Fruit fly (Drosophila melanogaster) whole organism, embryonic: ENCODE data around the gene fz.

ENCODE experiments used
- Ada2b ChIP-seq: fragments of 200-800 bp; sonication (Bioruptor generic); IDR thresholded peaks from 2 replicates; pipeline ENCODE4 v1.3.6; 2022; ENCODE audit warnings: missing biosample characterization, missing genetic modification characterization
- Antp ChIP-seq: fragments of 200-800 bp; sonication (Bioruptor generic); optimal IDR thresholded peaks from 3 replicates; lab custom pipeline; 2016; ENCODE audit warnings: missing biosample characterization, missing genetic modification characterization
- Asciz ChIP-seq: fragments of 200-800 bp; sonication (Bioruptor generic); optimal IDR thresholded peaks from 2 replicates; lab custom pipeline; 2017; ENCODE audit warnings: missing biosample characterization, mild to moderate bottlenecking, missing genetic modification characterization, missing genetic modification reagents
- Bgb ChIP-seq: fragments of 200-800 bp; sonication (Bioruptor generic); IDR thresholded peaks from 2 replicates; pipeline ENCODE4 v1.3.6; 2022; ENCODE audit warnings: missing biosample characterization, missing genetic modification characterization; ENCODE audit not compliant: partially characterized antibody
- Bteb2 ChIP-seq: fragments of 200-800 bp; sonication (Bioruptor generic); optimal IDR thresholded peaks from 2 replicates; lab custom pipeline; 2016; ENCODE audit warnings: missing biosample characterization, missing genetic modification characterization
- CG10462 ChIP-seq: fragments of 200-800 bp; sonication (Bioruptor generic); optimal IDR thresholded peaks from 2 replicates; lab custom pipeline; 2016; ENCODE audit warnings: missing biosample characterization, missing genetic modification characterization
- CG12155 ChIP-seq: fragments of 200-800 bp; sonication (Bioruptor generic); optimal IDR thresholded peaks from 3 replicates; lab custom pipeline; 2016; ENCODE audit warnings: missing biosample characterization, missing genetic modification characterization
- CG16813 ChIP-seq: fragments of 200-800 bp; sonication (Bioruptor generic); IDR thresholded peaks from 3 replicates; pipeline ENCODE4 v1.3.6; 2022; ENCODE audit warnings: missing biosample characterization, missing genetic modification characterization; ENCODE audit not compliant: partially characterized antibody
- CG17385 ChIP-seq: fragments of 200-800 bp; sonication (Bioruptor generic); optimal IDR thresholded peaks from 3 replicates; lab custom pipeline; 2018; ENCODE audit warnings: missing biosample characterization, mild to moderate bottlenecking, missing genetic modification characterization
- CG1792 ChIP-seq: fragments of 200-800 bp; sonication (Bioruptor generic); optimal IDR thresholded peaks from 2 replicates; lab custom pipeline; 2016; ENCODE audit warnings: missing biosample characterization, missing genetic modification characterization
- CG18619 ChIP-seq: fragments of 200-800 bp; sonication (Bioruptor generic); optimal IDR thresholded peaks from 3 replicates; lab custom pipeline; 2017; ENCODE audit warnings: missing biosample characterization, mild to moderate bottlenecking, missing genetic modification characterization
- CG2116 ChIP-seq: fragments of 200-800 bp; sonication (Bioruptor generic); optimal IDR thresholded peaks from 3 replicates; lab custom pipeline; 2018; ENCODE audit warnings: missing biosample characterization, mild to moderate bottlenecking, missing genetic modification characterization
- CG31441 ChIP-seq: fragments of 200-800 bp; sonication (Bioruptor generic); IDR thresholded peaks from 2 replicates; pipeline ENCODE4 v1.3.6; 2022; ENCODE audit warnings: missing biosample characterization, missing genetic modification characterization
- CG4360 ChIP-seq: fragments of 200-800 bp; sonication (Bioruptor generic); IDR thresholded peaks from 2 replicates; pipeline ENCODE4 v1.3.6; 2022; ENCODE audit warnings: missing biosample characterization, missing genetic modification characterization
- CG4424 ChIP-seq: fragments of 200-800 bp; sonication (Bioruptor generic); optimal IDR thresholded peaks from 3 replicates; lab custom pipeline; 2016; ENCODE audit warnings: missing biosample characterization, missing genetic modification characterization
- CG5245 ChIP-seq: fragments of 200-800 bp; sonication (Bioruptor generic); optimal IDR thresholded peaks from 3 replicates; lab custom pipeline; 2016; ENCODE audit warnings: missing biosample characterization, missing genetic modification characterization
- CG7839 ChIP-seq: fragments of 200-800 bp; sonication (Bioruptor generic); optimal IDR thresholded peaks from 3 replicates; lab custom pipeline; 2018; ENCODE audit warnings: missing biosample characterization, mild to moderate bottlenecking, missing genetic modification characterization, moderate library complexity
- CG9727 ChIP-seq: fragments of 200-800 bp; sonication (Bioruptor generic); optimal IDR thresholded peaks from 3 replicates; lab custom pipeline; 2017; ENCODE audit warnings: missing biosample characterization, mild to moderate bottlenecking, missing genetic modification characterization
- Camta ChIP-seq: fragments of 200-800 bp; sonication (Bioruptor generic); optimal IDR thresholded peaks from 2 replicates; lab custom pipeline; 2016; ENCODE audit warnings: missing biosample characterization, missing genetic modification characterization
- Dll ChIP-seq: fragments of 200-800 bp; sonication (Bioruptor generic); IDR thresholded peaks from 4 replicates; pipeline ENCODE4 v1.3.6; 2022; ENCODE audit warnings: missing biosample characterization, missing genetic modification characterization; ENCODE audit not compliant: partially characterized antibody
- Drgx ChIP-seq: fragments of 200-800 bp; sonication (Bioruptor generic); IDR thresholded peaks from 2 replicates; pipeline ENCODE4 v1.3.6; 2022; ENCODE audit warnings: missing biosample characterization, missing genetic modification characterization
- E2f1 ChIP-seq: fragments of 200-800 bp; sonication (Bioruptor generic); IDR thresholded peaks from 2 replicates; pipeline ENCODE4 v1.3.6; 2022; ENCODE audit warnings: missing biosample characterization, missing genetic modification characterization
- Ets97D ChIP-seq: fragments of 200-800 bp; sonication (Bioruptor generic); optimal IDR thresholded peaks from 3 replicates; lab custom pipeline; 2016; ENCODE audit warnings: missing biosample characterization, missing genetic modification characterization
- MBD-R2 ChIP-seq: fragments of 200-800 bp; sonication (Bioruptor generic); IDR thresholded peaks from 2 replicates; pipeline ENCODE4 v1.3.6; 2022; ENCODE audit warnings: missing biosample characterization, missing genetic modification characterization
- MESR4 ChIP-seq: fragments of 200-800 bp; sonication (Bioruptor generic); optimal IDR thresholded peaks from 2 replicates; lab custom pipeline; 2018; ENCODE audit warnings: missing biosample characterization, mild to moderate bottlenecking, missing genetic modification characterization, moderate library complexity
- NC2β ChIP-seq: fragments of 200-800 bp; sonication (Bioruptor generic); optimal IDR thresholded peaks from 2 replicates; lab custom pipeline; 2016; ENCODE audit warnings: missing biosample characterization, missing genetic modification characterization
- Nf-YA ChIP-seq: fragments of 200-800 bp; sonication (Bioruptor generic); IDR thresholded peaks from 2 replicates; pipeline ENCODE4 v1.3.6; 2022; ENCODE audit warnings: missing biosample characterization, missing genetic modification characterization
- Rx ChIP-seq: fragments of 200-800 bp; sonication (Bioruptor generic); IDR thresholded peaks from 2 replicates; pipeline ENCODE4 v1.3.6; 2022; ENCODE audit warnings: missing biosample characterization, missing genetic modification characterization
- Spps ChIP-seq: fragments of 200-800 bp; sonication (Bioruptor generic); optimal IDR thresholded peaks from 2 replicates; lab custom pipeline; 2018; ENCODE audit warnings: missing biosample characterization, mild to moderate bottlenecking, missing genetic modification characterization
- bbx ChIP-seq: fragments of 200-800 bp; sonication (Bioruptor generic); IDR thresholded peaks from 2 replicates; pipeline ENCODE4 v1.3.6; 2022; ENCODE audit warnings: missing biosample characterization, missing genetic modification characterization; ENCODE audit not compliant: partially characterized antibody
- crol ChIP-seq: fragments of 200-800 bp; sonication (Bioruptor generic); IDR thresholded peaks from 2 replicates; pipeline ENCODE4 v1.3.6; 2022; ENCODE audit warnings: missing biosample characterization, missing genetic modification characterization
- esg ChIP-seq: fragments of 200-800 bp; sonication (Bioruptor generic); conservative IDR thresholded peaks from 2 replicates; pipeline ENCODE4 v1.3.6; 2022; ENCODE audit warnings: missing biosample characterization, missing genetic modification characterization
- fd64A ChIP-seq: fragments of 200-800 bp; sonication (Bioruptor generic); optimal IDR thresholded peaks from 3 replicates; lab custom pipeline; 2018; ENCODE audit warnings: missing biosample characterization, mild to moderate bottlenecking, missing genetic modification characterization
- ftz-f1 ChIP-seq: fragments of 200-800 bp; sonication (Bioruptor generic); optimal IDR thresholded peaks from 2 replicates; lab custom pipeline; 2016; ENCODE audit warnings: missing biosample characterization, missing genetic modification characterization
- grn ChIP-seq: fragments of 200-800 bp; sonication (Bioruptor generic); optimal IDR thresholded peaks from 3 replicates; lab custom pipeline; 2017; ENCODE audit warnings: missing biosample characterization, missing genetic modification characterization
- jigr1 ChIP-seq: fragments of 200-800 bp; sonication (Bioruptor generic); IDR thresholded peaks from 3 replicates; pipeline ENCODE4 v1.3.6; 2022; ENCODE audit warnings: missing biosample characterization, missing genetic modification characterization
- knrl ChIP-seq: fragments of 200-800 bp; sonication (Bioruptor generic); IDR thresholded peaks from 3 replicates; pipeline ENCODE4 v1.3.6; 2022; ENCODE audit warnings: missing biosample characterization, missing genetic modification characterization; ENCODE audit not compliant: partially characterized antibody
- oc ChIP-seq: fragments of 200-800 bp; sonication (Bioruptor generic); optimal IDR thresholded peaks from 2 replicates; lab custom pipeline; 2018; ENCODE audit warnings: missing biosample characterization, mild to moderate bottlenecking, missing genetic modification characterization, moderate library complexity
- salm ChIP-seq: fragments of 200-800 bp; sonication (Bioruptor generic); optimal IDR thresholded peaks from 2 replicates; lab custom pipeline; 2018; ENCODE audit warnings: missing biosample characterization, mild to moderate bottlenecking, missing genetic modification characterization
- sna ChIP-seq: fragments of 200-800 bp; sonication (Bioruptor generic); IDR thresholded peaks from 2 replicates; pipeline ENCODE4 v1.3.6; 2022; ENCODE audit warnings: missing biosample characterization, missing genetic modification characterization; ENCODE audit not compliant: partially characterized antibody
- stwl ChIP-seq: fragments of 200-800 bp; sonication (Bioruptor generic); optimal IDR thresholded peaks from 3 replicates; lab custom pipeline; 2018; ENCODE audit warnings: missing biosample characterization, mild to moderate bottlenecking, missing genetic modification characterization, moderate library complexity
- tio ChIP-seq: fragments of 200-800 bp; sonication (Bioruptor generic); optimal IDR thresholded peaks from 2 replicates; lab custom pipeline; 2017; ENCODE audit warnings: missing biosample characterization, missing genetic modification characterization, inconsistent platforms
- ttk ChIP-seq: fragments of 200-800 bp; sonication (Bioruptor generic); IDR thresholded peaks from 2 replicates; pipeline ENCODE4 v2.1.2; 2022; ENCODE audit warnings: missing biosample characterization, missing genetic modification characterization
- vnd ChIP-seq: fragments of 200-800 bp; sonication (Bioruptor generic); IDR thresholded peaks from 3 replicates; pipeline ENCODE4 v1.3.6; 2022; ENCODE audit warnings: missing biosample characterization, missing genetic modification characterization; ENCODE audit not compliant: partially characterized antibody
- yki ChIP-seq: fragments of >200 bp; optimal IDR thresholded peaks from 3 replicates; lab custom pipeline; 2018
- z ChIP-seq: fragments of 200-800 bp; sonication (Bioruptor generic); IDR thresholded peaks from 3 replicates; pipeline ENCODE4 v1.3.6; 2022; ENCODE audit warnings: missing biosample characterization, missing genetic modification characterization
- zen ChIP-seq: fragments of 200-800 bp; sonication (Bioruptor generic); optimal IDR thresholded peaks from 3 replicates; lab custom pipeline; 2018; ENCODE audit warnings: missing biosample characterization, mild to moderate bottlenecking, missing genetic modification characterization, moderate library complexity
- zen2 ChIP-seq: fragments of 200-800 bp; sonication (Bioruptor generic); IDR thresholded peaks from 3 replicates; pipeline ENCODE4 v1.3.6; 2022; ENCODE audit warnings: missing biosample characterization, missing genetic modification characterization; ENCODE audit not compliant: partially characterized antibody
- zfh2 ChIP-seq: fragments of 200-800 bp; sonication (Bioruptor generic); optimal IDR thresholded peaks from 2 replicates; lab custom pipeline; 2016; ENCODE audit warnings: missing biosample characterization, missing genetic modification characterization

The fz gene

dm6 chr3L:14272109-14273070 lies 1.8 kb upstream of the fz start (continued):
- TF ChIP-seq knrl (GFP tag; lab: Robert Waterston, UW) (no peak), CG2116 (GFP tag; lab: Kevin White, UChicago) (peak; percentile 71), Drgx (peak; percentile 78; the same call in 1 of the 2 replicates), CG18619 (peak; percentile 93), vnd (no peak), CG10462 (GFP tag; lab: Kevin White, UChicago) (peak; percentile 78), sna (GFP tag; lab: Robert Waterston, UW) (no peak), CG4424 (GFP tag; lab: Kevin White, UChicago) (peak; percentile 68), ttk (peak; percentile 75), grn (GFP tag; lab: Kevin White, UChicago) (peak; percentile 8), Spps (tag; lab: Kevin White, UChicago) (peak; percentile 82), MBD-R2 (GFP tag; lab: Robert Waterston, UW) (no peak), Rx (peak; percentile 59), CG12155 (GFP tag; lab: Kevin White, UChicago) (peak; percentile 79), bbx (GFP tag; lab: Robert Waterston, UW) (no peak), CG1792 (no peak), Camta (GFP tag; lab: Kevin White, UChicago) (peak; percentile 43), tio (GFP tag; lab: Kevin White, UChicago) (peak; percentile 93), MESR4 (peak; percentile 4), esg (GFP tag; lab: Robert Waterston, UW) (peak; percentile 75), CG4360 (peak; percentile 85), fd64A (no peak), CG7839 (tag; lab: Kevin White, UChicago) (peak; percentile 95), CG16813 (GFP tag; lab: Robert Waterston, UW) (no peak), jigr1 (GFP tag; lab: Robert Waterston, UW) (no peak), NC2β (GFP tag; lab: Kevin White, UChicago) (peak; percentile 16), Ets97D (GFP tag; lab: Kevin White, UChicago) (no peak), oc (tag; lab: Kevin White, UChicago) (peak; percentile 76), zen2 (GFP tag; lab: Robert Waterston, UW) (0 out of 3 replicates have a peak, but pooled peaks have one; percentile 8), stwl (tag; lab: Kevin White, UChicago) (no peak), Bteb2 (GFP tag; lab: Kevin White, UChicago) (no peak), yki (peak; percentile 23), salm (tag; lab: Kevin White, UChicago) (peak; percentile 90), zfh2 (no peak), Dll (GFP tag; lab: Robert Waterston, UW) (no peak), Asciz (GFP tag; lab: Kevin White, UChicago) (peak; percentile 48), crol (GFP tag; lab: Robert Waterston, UW) (peak; percentile 89), CG5245 (GFP tag; lab: Kevin White, UChicago) (peak; percentile 63), z (GFP tag; lab: Robert Waterston, UW) (no peak), CG31441 (GFP tag; lab: Robert Waterston, UW) (peak; percentile 52; the same call in 1 of the 2 replicates), ftz-f1 (GFP tag; lab: Kevin White, UChicago) (no peak), zen (tag; lab: Kevin White, UChicago) (peak; percentile 48), Antp (GFP tag; lab: Kevin White, UChicago) (no peak), Bgb (GFP tag; lab: Robert Waterston, UW) (no peak), Nf-YA (GFP tag; lab: Robert Waterston, UW) (no peak), CG9727 (GFP tag; lab: Kevin White, UChicago) (peak; percentile 78), CG17385 (GFP tag; lab: Kevin White, UChicago) (peak; percentile 88), E2f1 (GFP tag; lab: Robert Waterston, UW) (peak; percentile 77), Ada2b (GFP tag; lab: Robert Waterston, UW) (peak; percentile 46; the same call in 1 of the 2 replicates)
